Fruit fly (Drosophila melanogaster) whole organism, embryonic: Measurements from ENCODE around the gene Snx21.

Experiments
- Antp ChIP-seq: fragments of 200-800 bp; sonication (Bioruptor generic); optimal IDR thresholded peaks from 3 replicates; lab custom pipeline; 2016; ENCODE audit warnings: missing biosample characterization, missing genetic modification characterization
- Blimp-1 ChIP-seq: fragments of 200-800 bp; sonication (Bioruptor generic); optimal IDR thresholded peaks from 3 replicates; lab custom pipeline; 2018; ENCODE audit warnings: missing biosample characterization, missing genetic modification characterization, mild to moderate bottlenecking, moderate library complexity, missing genetic modification reagents
- CG10274 ChIP-seq: fragments of 200-800 bp; sonication (Bioruptor generic); optimal IDR thresholded peaks from 3 replicates; lab custom pipeline; 2017; ENCODE audit warnings: missing biosample characterization, mild to moderate bottlenecking, missing genetic modification characterization
- CG12659 ChIP-seq: fragments of 200-800 bp; sonication (Bioruptor generic); optimal IDR thresholded peaks from 3 replicates; lab custom pipeline; 2017; ENCODE audit warnings: mild to moderate bottlenecking, missing biosample characterization, missing genetic modification reagents, missing genetic modification characterization
- CG13424 ChIP-seq: fragments of 200-800 bp; sonication (Bioruptor generic); optimal IDR thresholded peaks from 2 replicates; lab custom pipeline; 2019; ENCODE audit warnings: missing biosample characterization, mild to moderate bottlenecking, missing genetic modification characterization, moderate library complexity
- CG13894 ChIP-seq: fragments of 200-800 bp; sonication (Bioruptor generic); optimal IDR thresholded peaks from 3 replicates; lab custom pipeline; 2018; ENCODE audit warnings: missing biosample characterization, mild to moderate bottlenecking, missing genetic modification characterization, moderate library complexity
- CG14710 ChIP-seq: fragments of 200-800 bp; sonication (Bioruptor generic); optimal IDR thresholded peaks from 3 replicates; lab custom pipeline; 2019; ENCODE audit warnings: missing biosample characterization, mild to moderate bottlenecking, missing genetic modification characterization, moderate library complexity
- CG17359 ChIP-seq: fragments of 200-800 bp; sonication (Bioruptor generic); optimal IDR thresholded peaks from 3 replicates; lab custom pipeline; 2018; ENCODE audit warnings: missing biosample characterization, mild to moderate bottlenecking, missing genetic modification characterization, moderate library complexity
- CG17802 ChIP-seq: fragments of 200-800 bp; sonication (Bioruptor generic); optimal IDR thresholded peaks from 2 replicates; lab custom pipeline; 2018; ENCODE audit warnings: missing biosample characterization, mild to moderate bottlenecking, missing genetic modification characterization, moderate library complexity
- CG18764 ChIP-seq: fragments of 200-800 bp; sonication (Bioruptor generic); optimal IDR thresholded peaks from 3 replicates; lab custom pipeline; 2016; ENCODE audit warnings: missing biosample characterization, missing genetic modification characterization
- CG2712 ChIP-seq: fragments of 200-800 bp; optimal IDR thresholded peaks from 3 replicates; lab custom pipeline; 2019; ENCODE audit warnings: missing biosample characterization, mild to moderate bottlenecking, missing genetic modification characterization, moderate library complexity
- CG2875 ChIP-seq: fragments of 200-800 bp; sonication (Bioruptor generic); optimal IDR thresholded peaks from 2 replicates; lab custom pipeline; 2017; ENCODE audit warnings: missing biosample characterization, mild to moderate bottlenecking, missing genetic modification characterization, missing genetic modification reagents
- CG32772 ChIP-seq: fragments of 200-800 bp; sonication (Bioruptor generic); IDR thresholded peaks from 2 replicates; pipeline ENCODE4 v1.3.6; 2022; ENCODE audit warnings: missing biosample characterization, missing genetic modification characterization
- CG3726 ChIP-seq: fragments of 200-800 bp; sonication (Bioruptor generic); IDR thresholded peaks from 3 replicates; pipeline ENCODE4, ENCODE4 v1.3.6; 2022; ENCODE audit warnings: missing biosample characterization, missing genetic modification characterization
- CG3847 ChIP-seq: fragments of 200-800 bp; sonication (Bioruptor generic); IDR thresholded peaks from 2 replicates; pipeline ENCODE4 v1.3.6; 2022; ENCODE audit warnings: missing biosample characterization, missing genetic modification characterization
- CG4617 ChIP-seq: fragments of 200-800 bp; sonication (Bioruptor generic); optimal IDR thresholded peaks from 3 replicates; lab custom pipeline; 2016; ENCODE audit warnings: missing biosample characterization, missing genetic modification characterization, borderline replicate concordance
- CG6765 ChIP-seq: fragments of 200-800 bp; sonication (Bioruptor generic); optimal IDR thresholded peaks from 3 replicates; lab custom pipeline; 2017; ENCODE audit warnings: missing biosample characterization, mild to moderate bottlenecking, missing genetic modification characterization
- CG6813 ChIP-seq: fragments of 200-800 bp; sonication (Bioruptor generic); optimal IDR thresholded peaks from 2 replicates; lab custom pipeline; 2017; ENCODE audit warnings: missing biosample characterization, missing genetic modification characterization, mild to moderate bottlenecking, moderate library complexity, missing genetic modification reagents
- CG7839 ChIP-seq: fragments of 200-800 bp; sonication (Bioruptor generic); optimal IDR thresholded peaks from 3 replicates; lab custom pipeline; 2018; ENCODE audit warnings: missing biosample characterization, mild to moderate bottlenecking, missing genetic modification characterization, moderate library complexity
- CG9797 ChIP-seq: fragments of 200-800 bp; sonication (Bioruptor generic); optimal IDR thresholded peaks from 3 replicates; lab custom pipeline; 2018; ENCODE audit warnings: missing biosample characterization, mild to moderate bottlenecking, missing genetic modification characterization
- CG9817 ChIP-seq: fragments of 200-800 bp; sonication (Bioruptor generic); optimal IDR thresholded peaks from 2 replicates; lab custom pipeline; 2018; ENCODE audit warnings: missing biosample characterization, mild to moderate bottlenecking, missing genetic modification characterization, moderate library complexity
- Dip2 ChIP-seq: fragments of 200-800 bp; sonication (Bioruptor generic); IDR thresholded peaks from 2 replicates; pipeline ENCODE4 v1.3.6; 2022; ENCODE audit warnings: missing biosample characterization, missing genetic modification characterization
- Dip3 ChIP-seq: fragments of 200-800 bp; sonication (Bioruptor generic); optimal IDR thresholded peaks from 3 replicates; lab custom pipeline; 2016; ENCODE audit warnings: missing biosample characterization, missing genetic modification characterization
- Dll ChIP-seq: fragments of 200-800 bp; sonication (Bioruptor generic); IDR thresholded peaks from 4 replicates; pipeline ENCODE4 v1.3.6; 2022; ENCODE audit warnings: missing biosample characterization, missing genetic modification characterization; ENCODE audit not compliant: partially characterized antibody
- Doc3 ChIP-seq: fragments of 200-800 bp; sonication (Bioruptor generic); IDR thresholded peaks from 3 replicates; pipeline ENCODE4 v1.3.6; 2022; ENCODE audit warnings: missing biosample characterization, missing genetic modification characterization; ENCODE audit not compliant: partially characterized antibody
- Ets97D ChIP-seq: fragments of 200-800 bp; sonication (Bioruptor generic); optimal IDR thresholded peaks from 3 replicates; lab custom pipeline; 2016; ENCODE audit warnings: missing biosample characterization, missing genetic modification characterization
- GATAe ChIP-seq: fragments of 200-800 bp; sonication (Bioruptor generic); conservative IDR thresholded peaks from 2 replicates; pipeline ENCODE4 v1.3.6; 2022; ENCODE audit warnings: missing biosample characterization, missing genetic modification characterization
- Gsc ChIP-seq: fragments of 200-800 bp; sonication (Bioruptor generic); IDR thresholded peaks from 2 replicates; pipeline ENCODE4 v1.3.6; 2022; ENCODE audit warnings: missing biosample characterization, missing genetic modification characterization
- Gug ChIP-seq: fragments of 200-800 bp; sonication (Bioruptor generic); IDR thresholded peaks from 4 replicates; pipeline ENCODE4 v1.3.6; 2022; ENCODE audit warnings: missing biosample characterization, missing genetic modification characterization
- Hey ChIP-seq: fragments of 200-800 bp; sonication (Bioruptor generic); optimal IDR thresholded peaks from 3 replicates; lab custom pipeline; 2018; ENCODE audit warnings: missing biosample characterization, mild to moderate bottlenecking, missing genetic modification characterization
- HmgZ ChIP-seq: fragments of 200-800 bp; sonication (Bioruptor generic); optimal IDR thresholded peaks from 2 replicates; lab custom pipeline; 2018; ENCODE audit warnings: missing biosample characterization, mild to moderate bottlenecking, missing genetic modification characterization
- Hmx ChIP-seq: fragments of 200-800 bp; sonication (Bioruptor generic); optimal IDR thresholded peaks from 2 replicates; lab custom pipeline; 2016; ENCODE audit warnings: missing biosample characterization, missing genetic modification characterization
- Lpt ChIP-seq: fragments of >200 bp; optimal IDR thresholded peaks from 2 replicates; lab custom pipeline; 2018; ENCODE audit warnings: missing biosample characterization, missing genetic modification characterization
- MESR4 ChIP-seq: fragments of 200-800 bp; sonication (Bioruptor generic); optimal IDR thresholded peaks from 2 replicates; lab custom pipeline; 2018; ENCODE audit warnings: missing biosample characterization, mild to moderate bottlenecking, missing genetic modification characterization, moderate library complexity
- Nf-YC ChIP-seq: fragments of 200-800 bp; optimal IDR thresholded peaks from 3 replicates; lab custom pipeline; 2019; ENCODE audit warnings: missing biosample characterization, mild to moderate bottlenecking, missing genetic modification characterization, moderate library complexity
- Opbp ChIP-seq: fragments of 200-800 bp; sonication (Bioruptor generic); IDR thresholded peaks from 3 replicates; pipeline ENCODE4 v1.3.6; 2022; ENCODE audit warnings: missing biosample characterization, missing genetic modification characterization; ENCODE audit not compliant: partially characterized antibody
- Rfx ChIP-seq: fragments of 200-800 bp; sonication (Bioruptor generic); IDR thresholded peaks from 2 replicates; pipeline ENCODE4 v1.3.6; 2022; ENCODE audit warnings: missing biosample characterization, missing genetic modification characterization
- Sin3A ChIP-seq: fragments of >200 bp; optimal IDR thresholded peaks from 2 replicates; lab custom pipeline; 2018
- bab2 ChIP-seq: fragments of 200-800 bp; sonication (Bioruptor generic); optimal IDR thresholded peaks from 2 replicates; lab custom pipeline; 2016; ENCODE audit warnings: missing biosample characterization, missing genetic modification characterization
- bcd ChIP-seq: fragments of 200-800 bp; sonication (Bioruptor generic); optimal IDR thresholded peaks from 2 replicates; lab custom pipeline; 2017; ENCODE audit warnings: missing biosample characterization, mild to moderate bottlenecking, missing genetic modification characterization
- gcm2 ChIP-seq: fragments of 200-800 bp; sonication (Bioruptor generic); optimal IDR thresholded peaks from 2 replicates; lab custom pipeline; 2016; ENCODE audit warnings: missing biosample characterization, missing genetic modification characterization
- ken ChIP-seq: fragments of 200-800 bp; sonication (Bioruptor generic); IDR thresholded peaks from 3 replicates; pipeline ENCODE4 v1.3.6; 2022; ENCODE audit warnings: missing biosample characterization, missing genetic modification characterization
- klu ChIP-seq: fragments of 200-800 bp; sonication (Bioruptor generic); IDR thresholded peaks from 2 replicates; pipeline ENCODE4 v1.3.6; 2022; ENCODE audit warnings: missing biosample characterization, missing genetic modification characterization
- oc ChIP-seq: fragments of 200-800 bp; sonication (Bioruptor generic); optimal IDR thresholded peaks from 2 replicates; lab custom pipeline; 2018; ENCODE audit warnings: missing biosample characterization, mild to moderate bottlenecking, missing genetic modification characterization, moderate library complexity
- pfk ChIP-seq: fragments of 200-800 bp; sonication (Bioruptor generic); optimal IDR thresholded peaks from 2 replicates; lab custom pipeline; 2018; ENCODE audit warnings: missing biosample characterization, mild to moderate bottlenecking, missing genetic modification characterization, moderate library complexity
- scrt ChIP-seq: fragments of 200-800 bp; sonication (Bioruptor generic); optimal IDR thresholded peaks from 2 replicates; lab custom pipeline; 2018; ENCODE audit warnings: missing biosample characterization, mild to moderate bottlenecking, missing genetic modification characterization, moderate library complexity
- slbo ChIP-seq: fragments of 200-800 bp; sonication (Bioruptor generic); IDR thresholded peaks from 2 replicates; pipeline ENCODE4 v1.3.6; 2022; ENCODE audit warnings: missing biosample characterization, missing genetic modification characterization
- tgo ChIP-seq: fragments of 200-800 bp; sonication (Bioruptor generic); IDR thresholded peaks from 3 replicates; pipeline ENCODE4 v1.3.6; 2022; ENCODE audit warnings: missing biosample characterization, missing genetic modification characterization
- trh ChIP-seq: fragments of 200-800 bp; sonication (Bioruptor generic); optimal IDR thresholded peaks from 2 replicates; lab custom pipeline; 2016; ENCODE audit warnings: missing biosample characterization, missing genetic modification characterization
- vnd ChIP-seq: fragments of 200-800 bp; sonication (Bioruptor generic); IDR thresholded peaks from 3 replicates; pipeline ENCODE4 v1.3.6; 2022; ENCODE audit warnings: missing biosample characterization, missing genetic modification characterization; ENCODE audit not compliant: partially characterized antibody
- wek ChIP-seq: fragments of 200-800 bp; sonication (Bioruptor generic); optimal IDR thresholded peaks from 3 replicates; lab custom pipeline; 2018; ENCODE audit warnings: missing biosample characterization, mild to moderate bottlenecking, missing genetic modification characterization, moderate library complexity

Gene Snx21

DNA sequence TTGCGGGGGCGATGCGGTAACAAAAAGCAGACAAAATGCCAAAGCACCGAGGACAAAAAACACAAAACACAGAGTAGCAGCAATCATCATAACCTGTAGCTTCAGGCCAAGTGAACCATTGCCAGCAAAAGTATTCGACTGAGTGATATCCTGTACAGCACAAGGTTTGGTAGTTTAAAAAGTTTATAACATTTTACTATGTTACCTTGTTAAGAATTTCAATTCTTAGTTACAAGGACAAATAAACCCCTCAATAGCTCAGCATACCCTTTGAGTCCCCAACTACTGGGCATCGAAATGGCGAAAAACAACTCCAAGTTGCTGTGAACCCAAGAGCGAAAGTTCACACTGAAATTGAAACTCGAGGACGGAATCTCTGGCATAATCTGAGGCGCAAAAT, 42.4 kb downstream of the Snx21 start:
- TF ChIP-seq scrt (peak; percentile 83), Rfx (GFP tag; lab: Robert Waterston, UW) (peak; percentile 65), CG18764 (GFP tag; lab: Kevin White, UChicago) (no peak), Dip3 (GFP tag; lab: Kevin White, UChicago) (peak; percentile 1), CG3726 (GFP tag; lab: Robert Waterston, UW) (no peak), gcm2 (GFP tag; lab: Kevin White, UChicago) (no peak), Blimp-1 (no peak), Hmx (GFP tag; lab: Kevin White, UChicago) (no peak), CG7839 (tag; lab: Kevin White, UChicago) (peak; percentile 42), CG9797 (GFP tag; lab: Kevin White, UChicago) (no peak), tgo (peak; percentile 36; the same call in 1 of the 3 replicates), trh (GFP tag; lab: Kevin White, UChicago) (no peak), GATAe (GFP tag; lab: Robert Waterston, UW) (no peak), oc (tag; lab: Kevin White, UChicago) (no peak), Opbp (GFP tag; lab: Robert Waterston, UW) (no peak), CG2875 (GFP tag; lab: Kevin White, UChicago) (no peak), Gsc (GFP tag; lab: Robert Waterston, UW) (no peak), klu (no peak), CG32772 (GFP tag; lab: Robert Waterston, UW) (no peak), Sin3A (lab: Kevin White, UChicago) (no peak), CG6765 (no peak), CG4617 (GFP tag; lab: Kevin White, UChicago) (no peak), vnd (GFP tag; lab: Robert Waterston, UW) (no peak), Dip2 (GFP tag; lab: Robert Waterston, UW) (no peak), Doc3 (GFP tag; lab: Robert Waterston, UW) (no peak), CG6813 (GFP tag; lab: Kevin White, UChicago) (no peak), CG9817 (tag; lab: Kevin White, UChicago) (no peak), MESR4 (GFP tag; lab: Kevin White, UChicago) (no peak), pfk (GFP tag; lab: Kevin White, UChicago) (no peak), CG13894 (tag; lab: Kevin White, UChicago) (no peak), CG3847 (GFP tag; lab: Robert Waterston, UW) (no peak), Gug (GFP tag; lab: Robert Waterston, UW) (0 out of 4 replicates have a peak, but pooled peaks have one; percentile 7), CG14710 (tag; lab: Kevin White, UChicago) (no peak), bcd (GFP tag; lab: Kevin White, UChicago) (peak; percentile 12), Dll (GFP tag; lab: Robert Waterston, UW) (no peak), Antp (GFP tag; lab: Kevin White, UChicago) (peak; percentile 6), CG2712 (tag; lab: Kevin White, UChicago) (no peak), slbo (GFP tag; lab: Robert Waterston, UW) (peak; percentile 68; the same call in 1 of the 2 replicates), Nf-YC (tag; lab: Kevin White, UChicago) (no peak), Ets97D (GFP tag; lab: Kevin White, UChicago) (no peak), wek (GFP tag; lab: Kevin White, UChicago) (no peak), CG10274 (GFP tag; lab: Kevin White, UChicago) (no peak), bab2 (GFP tag; lab: Kevin White, UChicago) (no peak), CG13424 (tag; lab: Kevin White, UChicago) (peak; percentile 8), CG17802 (no peak), ken (GFP tag; lab: Robert Waterston, UW) (no peak), Lpt (GFP tag; lab: Kevin White, UChicago) (no peak), CG17359 (tag; lab: Kevin White, UChicago) (peak; percentile 30), Hey (tag; lab: Kevin White, UChicago) (no peak), HmgZ (tag; lab: Kevin White, UChicago) (no peak), CG12659 (GFP tag; lab: Kevin White, UChicago) (peak; percentile 14)
